Fruit fly (Drosophila melanogaster) whole organism, embryonic: Measurements from ENCODE around the gene Nepl20.

Experiments
- Atf-2 ChIP-seq: fragments of 200-800 bp; sonication (Bioruptor generic); optimal IDR thresholded peaks from 2 replicates; lab custom pipeline; 2016; ENCODE audit warnings: missing biosample characterization, missing genetic modification characterization
- B-H1 ChIP-seq: fragments of 200-800 bp; sonication (Bioruptor generic); IDR thresholded peaks from 3 replicates; pipeline ENCODE4 v1.3.6; 2022; ENCODE audit warnings: missing biosample characterization, missing genetic modification characterization
- CG10147 ChIP-seq: fragments of 200-800 bp; sonication (Bioruptor generic); optimal IDR thresholded peaks from 2 replicates; lab custom pipeline; 2019; ENCODE audit warnings: missing biosample characterization, mild to moderate bottlenecking, missing genetic modification characterization, moderate library complexity
- CG10366 ChIP-seq: fragments of 200-800 bp; sonication (Bioruptor generic); IDR thresholded peaks from 2 replicates; pipeline ENCODE4 v1.3.6; 2022; ENCODE audit warnings: missing biosample characterization, missing genetic modification characterization
- CG11560 ChIP-seq: fragments of 200-800 bp; sonication (Bioruptor generic); IDR thresholded peaks from 3 replicates; pipeline ENCODE4 v1.3.6; 2022; ENCODE audit warnings: missing biosample characterization, missing genetic modification characterization
- CG15073 ChIP-seq: fragments of 200-800 bp; sonication (Bioruptor generic); optimal IDR thresholded peaks from 2 replicates; lab custom pipeline; 2016; ENCODE audit warnings: missing biosample characterization, missing genetic modification characterization
- CG15514 ChIP-seq: fragments of 200-800 bp; sonication (Bioruptor generic); optimal IDR thresholded peaks from 3 replicates; lab custom pipeline; 2017; ENCODE audit warnings: missing biosample characterization, missing genetic modification characterization, mild to moderate bottlenecking, moderate library complexity, missing genetic modification reagents
- CG15601 ChIP-seq: fragments of 200-800 bp; sonication (Bioruptor generic); optimal IDR thresholded peaks from 3 replicates; lab custom pipeline; 2019; ENCODE audit warnings: missing biosample characterization, mild to moderate bottlenecking, missing genetic modification characterization, moderate library complexity
- CG17568 ChIP-seq: fragments of 200-800 bp; sonication (Bioruptor generic); optimal IDR thresholded peaks from 2 replicates; lab custom pipeline; 2018; ENCODE audit warnings: missing biosample characterization, mild to moderate bottlenecking, missing genetic modification characterization, moderate library complexity
- CG17829 ChIP-seq: fragments of 200-800 bp; optimal IDR thresholded peaks from 2 replicates; lab custom pipeline; 2019; ENCODE audit warnings: missing biosample characterization, mild to moderate bottlenecking, missing genetic modification characterization, moderate library complexity
- CG18476 ChIP-seq: fragments of 200-800 bp; sonication (Bioruptor generic); optimal IDR thresholded peaks from 2 replicates; lab custom pipeline; 2016; ENCODE audit warnings: missing biosample characterization, mild to moderate bottlenecking, missing genetic modification characterization
- CG4707 ChIP-seq: fragments of 200-800 bp; sonication (Bioruptor generic); optimal IDR thresholded peaks from 2 replicates; lab custom pipeline; 2018; ENCODE audit warnings: missing biosample characterization, mild to moderate bottlenecking, missing genetic modification characterization, moderate library complexity
- CG4730 ChIP-seq: fragments of 200-800 bp; sonication (Bioruptor generic); IDR thresholded peaks from 2 replicates; pipeline ENCODE4 v1.3.6; 2022; ENCODE audit warnings: missing biosample characterization, missing genetic modification characterization
- CG5245 ChIP-seq: fragments of 200-800 bp; sonication (Bioruptor generic); optimal IDR thresholded peaks from 3 replicates; lab custom pipeline; 2016; ENCODE audit warnings: missing biosample characterization, missing genetic modification characterization
- CG5953 ChIP-seq: fragments of 200-800 bp; sonication (Bioruptor generic); IDR thresholded peaks from 2 replicates; pipeline ENCODE4 v1.3.6; 2022; ENCODE audit warnings: missing biosample characterization, missing genetic modification characterization
- CG7271 ChIP-seq: fragments of 200-800 bp; sonication (Bioruptor generic); optimal IDR thresholded peaks from 2 replicates; lab custom pipeline; 2018; ENCODE audit warnings: missing biosample characterization, mild to moderate bottlenecking, missing genetic modification characterization, moderate library complexity
- CG7372 ChIP-seq: fragments of 200-800 bp; sonication (Bioruptor generic); IDR thresholded peaks from 2 replicates; pipeline ENCODE4 v1.3.6; 2022; ENCODE audit warnings: missing biosample characterization, missing genetic modification characterization
- CG7786 ChIP-seq: fragments of 200-800 bp; sonication (Bioruptor generic); optimal IDR thresholded peaks from 2 replicates; lab custom pipeline; 2016; ENCODE audit warnings: missing biosample characterization, missing genetic modification characterization
- Chrac-16 ChIP-seq: fragments of 200-800 bp; sonication (Bioruptor generic); optimal IDR thresholded peaks from 3 replicates; lab custom pipeline; 2016; ENCODE audit warnings: missing biosample characterization, missing genetic modification characterization
- Dref ChIP-seq: fragments of 200-800 bp; sonication (Bioruptor generic); IDR thresholded peaks from 2 replicates; pipeline ENCODE4 v1.3.6; 2022; ENCODE audit warnings: missing biosample characterization, missing genetic modification characterization
- Gsc ChIP-seq: fragments of 200-800 bp; sonication (Bioruptor generic); IDR thresholded peaks from 2 replicates; pipeline ENCODE4 v1.3.6; 2022; ENCODE audit warnings: missing biosample characterization, missing genetic modification characterization
- HLH54F ChIP-seq: fragments of 200-800 bp; sonication (Bioruptor generic); optimal IDR thresholded peaks from 3 replicates; lab custom pipeline; 2016; ENCODE audit warnings: missing biosample characterization, missing genetic modification characterization
- Hr78 ChIP-seq, 2 experiments: fragments of 200-800 bp in 1 of 2; fragments of >200 bp in 1 of 2; sonication (Bioruptor generic) in 1 of 2; optimal IDR thresholded peaks; 2 replicates each; lab custom pipeline; 2017 to 2019; ENCODE audit warnings: missing biosample characterization in 2 of 2, missing genetic modification characterization in 2 of 2, mild to moderate bottlenecking in 1 of 2, moderate library complexity in 1 of 2
- Hsf ChIP-seq: fragments of 200-800 bp; sonication (Bioruptor generic); optimal IDR thresholded peaks from 3 replicates; lab custom pipeline; 2016; ENCODE audit warnings: missing biosample characterization, missing genetic modification characterization
- Kr ChIP-seq: fragments of 200-800 bp; sonication (Bioruptor generic); optimal IDR thresholded peaks from 2 replicates; lab custom pipeline; 2017; ENCODE audit warnings: missing biosample characterization, mild to moderate bottlenecking, missing genetic modification characterization
- NK7.1 ChIP-seq: fragments of 200-800 bp; sonication (Bioruptor generic); optimal IDR thresholded peaks from 3 replicates; lab custom pipeline; 2016; ENCODE audit warnings: missing biosample characterization, missing genetic modification characterization
- Pdp1 ChIP-seq, 2 experiments: fragments of 200-800 bp; sonication (Bioruptor generic); optimal IDR thresholded peaks; 3 replicates each; lab custom pipeline; 2016; ENCODE audit warnings: missing biosample characterization in 2 of 2, missing genetic modification characterization in 2 of 2, mild to moderate bottlenecking in 1 of 2, moderate library complexity in 1 of 2
- Side ChIP-seq: fragments of 200-800 bp; sonication (Bioruptor generic); optimal IDR thresholded peaks from 2 replicates; lab custom pipeline; 2016; ENCODE audit warnings: missing biosample characterization, missing genetic modification characterization
- ab ChIP-seq: fragments of 200-800 bp; sonication (Bioruptor generic); optimal IDR thresholded peaks from 2 replicates; lab custom pipeline; 2016; ENCODE audit warnings: missing biosample characterization, missing genetic modification characterization
- bbx ChIP-seq: fragments of 200-800 bp; sonication (Bioruptor generic); IDR thresholded peaks from 2 replicates; pipeline ENCODE4 v1.3.6; 2022; ENCODE audit warnings: missing biosample characterization, missing genetic modification characterization; ENCODE audit not compliant: partially characterized antibody
- corto ChIP-seq: fragments of 200-800 bp; sonication (Bioruptor generic); optimal IDR thresholded peaks from 2 replicates; lab custom pipeline; 2016; ENCODE audit warnings: missing biosample characterization, mild to moderate bottlenecking, missing genetic modification characterization, moderate library complexity
- disco-r ChIP-seq: fragments of 200-800 bp; sonication (Bioruptor generic); optimal IDR thresholded peaks from 2 replicates; lab custom pipeline; 2016; ENCODE audit warnings: missing biosample characterization, missing genetic modification characterization
- dmrt99B ChIP-seq: fragments of 200-800 bp; sonication (Bioruptor generic); optimal IDR thresholded peaks from 2 replicates; lab custom pipeline; 2018; ENCODE audit warnings: missing biosample characterization, mild to moderate bottlenecking, missing genetic modification characterization, moderate library complexity
- en ChIP-seq: fragments of 200-800 bp; sonication (Bioruptor generic); optimal IDR thresholded peaks from 2 replicates; lab custom pipeline; 2016; ENCODE audit warnings: missing biosample characterization, missing genetic modification characterization
- esg ChIP-seq: fragments of 200-800 bp; sonication (Bioruptor generic); conservative IDR thresholded peaks from 2 replicates; pipeline ENCODE4 v1.3.6; 2022; ENCODE audit warnings: missing biosample characterization, missing genetic modification characterization
- fu2 ChIP-seq: fragments of 200-800 bp; sonication (Bioruptor generic); optimal IDR thresholded peaks from 2 replicates; lab custom pipeline; 2016; ENCODE audit warnings: missing biosample characterization, missing genetic modification characterization
- gt ChIP-seq: fragments of 200-800 bp; sonication (Bioruptor generic); IDR thresholded peaks from 2 replicates; pipeline ENCODE4 v1.3.6; 2022; ENCODE audit warnings: missing biosample characterization, missing genetic modification characterization
- lab ChIP-seq: fragments of 200-800 bp; sonication (Bioruptor generic); optimal IDR thresholded peaks from 3 replicates; lab custom pipeline; 2017; ENCODE audit warnings: missing biosample characterization, missing genetic modification characterization, mild to moderate bottlenecking, moderate library complexity, missing genetic modification reagents
- odd ChIP-seq: fragments of 200-800 bp; sonication (Bioruptor generic); optimal IDR thresholded peaks from 2 replicates; lab custom pipeline; 2017; ENCODE audit warnings: missing biosample characterization, mild to moderate bottlenecking, missing genetic modification characterization
- rib ChIP-seq: fragments of 200-800 bp; sonication (Bioruptor generic); IDR thresholded peaks from 2 replicates; pipeline ENCODE4 v1.3.6; 2022; ENCODE audit warnings: missing biosample characterization, missing genetic modification characterization
- schlank ChIP-seq: fragments of 200-800 bp; sonication (Bioruptor generic); optimal IDR thresholded peaks from 2 replicates; lab custom pipeline; 2018; ENCODE audit warnings: missing biosample characterization, mild to moderate bottlenecking, missing genetic modification characterization
- seq ChIP-seq: fragments of 200-800 bp; sonication (Bioruptor generic); IDR thresholded peaks from 2 replicates; pipeline ENCODE4 v1.3.6; 2022; ENCODE audit warnings: missing biosample characterization, missing genetic modification characterization
- sisA ChIP-seq: fragments of 200-800 bp; sonication (Bioruptor generic); IDR thresholded peaks from 2 replicates; pipeline ENCODE4 v1.3.6; 2022; ENCODE audit warnings: missing biosample characterization, missing genetic modification characterization
- tio ChIP-seq: fragments of 200-800 bp; sonication (Bioruptor generic); optimal IDR thresholded peaks from 2 replicates; lab custom pipeline; 2017; ENCODE audit warnings: missing biosample characterization, missing genetic modification characterization, inconsistent platforms
- trem ChIP-seq: fragments of 200-800 bp; optimal IDR thresholded peaks from 3 replicates; lab custom pipeline; 2019; ENCODE audit warnings: missing biosample characterization, mild to moderate bottlenecking, missing genetic modification characterization, moderate library complexity
- twi ChIP-seq: fragments of 200-800 bp; optimal IDR thresholded peaks from 2 replicates; lab custom pipeline; 2019; ENCODE audit warnings: missing biosample characterization, mild to moderate bottlenecking, missing genetic modification characterization, moderate library complexity
- unpg ChIP-seq: fragments of 200-800 bp; sonication (Bioruptor generic); optimal IDR thresholded peaks from 3 replicates; lab custom pipeline; 2018; ENCODE audit warnings: missing biosample characterization, mild to moderate bottlenecking, missing genetic modification characterization, moderate library complexity
- wdn ChIP-seq: fragments of 200-800 bp; sonication (Bioruptor generic); IDR thresholded peaks from 2 replicates; pipeline ENCODE4 v1.3.6; 2022; ENCODE audit warnings: missing biosample characterization, missing genetic modification characterization
- zen ChIP-seq: fragments of 200-800 bp; sonication (Bioruptor generic); optimal IDR thresholded peaks from 3 replicates; lab custom pipeline; 2018; ENCODE audit warnings: missing biosample characterization, mild to moderate bottlenecking, missing genetic modification characterization, moderate library complexity

Nepl20 gene

DNA sequence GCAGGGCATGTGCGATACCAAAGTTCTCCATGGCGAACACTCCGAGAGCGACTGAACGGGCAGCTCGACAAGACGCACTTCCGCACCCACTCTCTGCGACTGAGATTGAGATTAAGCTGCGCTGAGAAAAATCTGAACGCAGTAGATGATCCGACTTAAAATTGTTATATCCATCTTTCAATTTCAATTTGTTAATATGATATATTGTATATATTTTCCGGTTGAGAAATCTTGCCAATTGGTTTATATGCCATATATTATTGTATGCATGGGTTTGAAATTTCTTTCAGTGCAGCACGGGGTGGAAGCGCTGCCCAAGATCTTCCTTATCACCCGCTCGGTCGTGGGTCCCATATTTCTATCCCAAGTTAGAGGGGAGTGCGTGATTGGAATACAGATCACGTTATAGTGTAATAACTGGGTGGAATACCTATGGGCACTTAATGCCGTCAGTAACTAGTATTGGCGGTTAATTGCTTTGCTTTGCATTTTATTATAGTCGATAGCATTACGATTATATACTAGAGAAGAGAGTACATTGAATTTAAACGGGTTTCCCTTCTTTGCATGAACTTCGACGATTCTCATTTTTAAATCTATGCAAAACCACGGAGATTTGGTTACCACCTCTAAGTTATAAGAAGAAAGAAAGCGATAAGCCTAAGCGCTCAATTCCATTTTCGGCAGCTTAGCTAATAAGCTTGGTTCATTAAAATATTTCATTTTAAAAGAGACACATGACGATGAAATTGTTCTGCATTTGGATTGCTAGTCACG is at the start of gene Nepl20, which contains the start of gene Nepl19 (continued):
- peak; percentile 48 to 63 for TF ChIP-seq Pdp1 (GFP tag; optimal IDR thresholded peaks at IDR 0.05; lab: Kevin White, UChicago)
- peak; percentile 50; the same call in 1 of the 2 replicates for TF ChIP-seq CG5953
- TF ChIP-seq en (GFP tag; lab: Kevin White, UChicago), result no peak
- peak; percentile 50 for TF ChIP-seq twi (tag; lab: Kevin White, UChicago)
- peak; percentile 79 for TF ChIP-seq CG11560 (tag; lab: Robert Waterston, UW)
- TF ChIP-seq CG10366 (GFP tag; lab: Robert Waterston, UW), result peak; percentile 74
- TF ChIP-seq CG15073 (GFP tag; lab: Kevin White, UChicago), result peak; percentile 31
- peak; percentile 50 for TF ChIP-seq trem (tag; lab: Kevin White, UChicago)
- peak; percentile 60 for TF ChIP-seq zen (tag; lab: Kevin White, UChicago)
- peak; percentile 71 for TF ChIP-seq Chrac-16
- peak; percentile 42 for TF ChIP-seq Atf-2
- peak; percentile 66 for TF ChIP-seq schlank
- TF ChIP-seq CG18476 (GFP tag; lab: Kevin White, UChicago), result peak; percentile 73
- TF ChIP-seq ab (GFP tag; lab: Kevin White, UChicago), result no peak
- peak; percentile 65 for TF ChIP-seq B-H1 (GFP tag; lab: Robert Waterston, UW)
- TF ChIP-seq tio (GFP tag; lab: Kevin White, UChicago), result peak; percentile 40
- peak; percentile 50 for TF ChIP-seq gt (GFP tag; lab: Robert Waterston, UW)
- peak; percentile 53 for TF ChIP-seq CG10147 (GFP tag; lab: Kevin White, UChicago)
- TF ChIP-seq sisA, result peak; percentile 80
- peak; percentile 79 for TF ChIP-seq CG4730 (GFP tag; lab: Robert Waterston, UW)
- TF ChIP-seq dmrt99B (tag; lab: Kevin White, UChicago), result peak; percentile 80
- peak; percentile 49 for TF ChIP-seq Gsc (GFP tag; lab: Robert Waterston, UW)
- TF ChIP-seq Dref (GFP tag; lab: Robert Waterston, UW), result no peak
- TF ChIP-seq CG4707, result peak; percentile 24
- peak; percentile 74 for TF ChIP-seq wdn (GFP tag; lab: Robert Waterston, UW)
- peak; percentile 80 for TF ChIP-seq CG7372 (GFP tag; lab: Robert Waterston, UW)
- peak; percentile 72 for TF ChIP-seq Hsf (GFP tag; lab: Kevin White, UChicago)
- TF ChIP-seq CG5245 (GFP tag; lab: Kevin White, UChicago), result peak; percentile 78
- TF ChIP-seq CG17829, result peak; percentile 84
- peak; percentile 93 for TF ChIP-seq lab (GFP tag; lab: Kevin White, UChicago)
- peak; percentile 23 for TF ChIP-seq fu2 (GFP tag; lab: Kevin White, UChicago)
- TF ChIP-seq corto (GFP tag; lab: Kevin White, UChicago), result peak; percentile 46
- TF ChIP-seq CG7271 (tag; lab: Kevin White, UChicago), result no peak
- TF ChIP-seq rib, result no peak
- TF ChIP-seq Kr, result no peak
- TF ChIP-seq disco-r, result peak; percentile 4
- no peak for TF ChIP-seq NK7.1 (GFP tag; lab: Kevin White, UChicago)
- no peak for TF ChIP-seq bbx
- peak; percentile 16 for TF ChIP-seq Side
- TF ChIP-seq CG15601 (tag; lab: Kevin White, UChicago), result no peak
- peak; percentile 77; the same call in 1 of the 2 replicates for TF ChIP-seq seq (GFP tag; lab: Robert Waterston, UW)
- TF ChIP-seq CG15514 (GFP tag; lab: Kevin White, UChicago), result peak; percentile 71
- TF ChIP-seq CG7786 (GFP tag; lab: Kevin White, UChicago), result peak; percentile 43
- peak; percentile 47 for TF ChIP-seq HLH54F
- peak; percentile 68 for TF ChIP-seq esg (GFP tag; lab: Robert Waterston, UW)
- no peak for TF ChIP-seq CG17568 (GFP tag; lab: Kevin White, UChicago)
- peak in 1 of 2 experiments; percentile 36 for TF ChIP-seq Hr78 (GFP tag; optimal IDR thresholded peaks at IDR 0.05; lab: Kevin White, UChicago)
- peak; percentile 83 for TF ChIP-seq unpg (GFP tag; lab: Kevin White, UChicago)
- TF ChIP-seq odd (GFP tag; lab: Kevin White, UChicago), result peak; percentile 41
